In genomic region chrX:3679921-3680702, dm6 we compare ENCODE assay signal across 2 fruit fly cellular contexts.
TF ChIP-seq lines count a peak whose summit lies in the region.

No protein-coding gene starts in this region.

TF ChIP-seq in whole organism, prepupa, 60 proteins besides CTCF, POLR2A, EP300 and RAD21 (continued from another document):
- TF ChIP-seq Smox (GFP tag; optimal IDR thresholded peaks at IDR 0.05; lab: Kevin White, UChicago) (peak; percentile 34), fkh (GFP tag; optimal IDR thresholded peaks at IDR 0.05; lab: Kevin White, UChicago) (no peak), CG3919 (GFP tag; optimal IDR thresholded peaks at IDR 0.05; lab: Kevin White, UChicago) (no peak), CG16779 (tag; optimal IDR thresholded peaks at IDR 0.05; lab: Kevin White, UChicago) (peak; percentile 88), Hr39 (GFP tag; optimal IDR thresholded peaks at IDR 0.05; lab: Kevin White, UChicago) (peak; percentile 59), salr (GFP tag; optimal IDR thresholded peaks at IDR 0.05; lab: Kevin White, UChicago) (peak in 1 of 2 experiments; percentile 71), CG11902 (GFP tag; optimal IDR thresholded peaks at IDR 0.05; lab: Kevin White, UChicago) (peak; percentile 17), net (GFP tag; optimal IDR thresholded peaks at IDR 0.05; lab: Kevin White, UChicago) (peak; percentile 66), svp (GFP tag; lab: Kevin White, UChicago) (peak; percentile 99), CG6854 (GFP tag; optimal IDR thresholded peaks at IDR 0.05; lab: Kevin White, UChicago) (peak; percentile 66), CG34406 (GFP tag; optimal IDR thresholded peaks at IDR 0.05; lab: Kevin White, UChicago) (peak; percentile 34), Met (GFP tag; optimal IDR thresholded peaks at IDR 0.05; lab: Kevin White, UChicago) (peak; percentile 37), Eip75B (GFP tag; optimal IDR thresholded peaks at IDR 0.05; lab: Kevin White, UChicago) (peak; percentile 48), CG1621 (tag; optimal IDR thresholded peaks at IDR 0.05; lab: Kevin White, UChicago) (peak; percentile 36), CG8319 (GFP tag; optimal IDR thresholded peaks at IDR 0.05; lab: Kevin White, UChicago) (no peak), CG32006 (GFP tag; optimal IDR thresholded peaks at IDR 0.05; lab: Kevin White, UChicago) (peak; percentile 54), CG8632 (GFP tag; optimal IDR thresholded peaks at IDR 0.05; lab: Kevin White, UChicago) (peak; percentile 57), Gug (GFP tag; IDR thresholded peaks at IDR 0.05; lab: Robert Waterston, UW) (peak; percentile 66), achi (GFP tag; optimal IDR thresholded peaks at IDR 0.05; lab: Kevin White, UChicago) (peak; percentile 28), Ets21C (GFP tag; optimal IDR thresholded peaks at IDR 0.05; lab: Kevin White, UChicago) (peak; percentile 49), CG6808 (GFP tag; optimal IDR thresholded peaks at IDR 0.05; lab: Kevin White, UChicago) (peak; percentile 90), dac (GFP tag; optimal IDR thresholded peaks at IDR 0.05; lab: Kevin White, UChicago) (no peak), Sox14 (GFP tag; optimal IDR thresholded peaks at IDR 0.05; lab: Kevin White, UChicago) (peak; percentile 57), dsx (GFP tag; optimal IDR thresholded peaks at IDR 0.05; lab: Kevin White, UChicago; ENCODE audit: poor library complexity, severe bottlenecking) (peak; percentile 61), CG10669 (GFP tag; optimal IDR thresholded peaks at IDR 0.05; lab: Kevin White, UChicago) (peak; percentile 32), CG11294 (GFP tag; IDR thresholded peaks at IDR 0.05; lab: Robert Waterston, UW) (no peak), esn (GFP tag; optimal IDR thresholded peaks at IDR 0.05; lab: Kevin White, UChicago) (peak; percentile 50), eg (GFP tag; IDR thresholded peaks at IDR 0.05; lab: Robert Waterston, UW) (peak; percentile 91), CG6276 (GFP tag; optimal IDR thresholded peaks at IDR 0.05; lab: Kevin White, UChicago) (peak; percentile 91), fd59A (GFP tag; optimal IDR thresholded peaks at IDR 0.05; lab: Kevin White, UChicago) (no peak), vri (GFP tag; optimal IDR thresholded peaks at IDR 0.05; lab: Kevin White, UChicago) (peak; percentile 76), Hr38 (GFP tag; optimal IDR thresholded peaks at IDR 0.05; lab: Kevin White, UChicago) (no peak), Sox15 (GFP tag; optimal IDR thresholded peaks at IDR 0.05; lab: Kevin White, UChicago) (peak; percentile 17), Hr4 (GFP tag; optimal IDR thresholded peaks at IDR 0.05; lab: Kevin White, UChicago) (peak; percentile 20), CG10631 (GFP tag; optimal IDR thresholded peaks at IDR 0.05; lab: Kevin White, UChicago) (peak; percentile 8), CG11762 (GFP tag; optimal IDR thresholded peaks at IDR 0.05; lab: Kevin White, UChicago; ENCODE audit: insufficient read depth) (peak; percentile 60), Sox102F (GFP tag; optimal IDR thresholded peaks at IDR 0.05; lab: Kevin White, UChicago) (peak; percentile 61), CG4318 (GFP tag; optimal IDR thresholded peaks at IDR 0.05; lab: Kevin White, UChicago) (no peak)

TF ChIP-seq in whole organism, wandering third instar larva, 38 proteins besides CTCF, POLR2A, EP300 and RAD21 (continued from another document):
- TF ChIP-seq Dif (GFP tag; optimal IDR thresholded peaks at IDR 0.05; lab: Kevin White, UChicago; ENCODE audit: partially characterized antibody) (peak; percentile 69), Sp1 (GFP tag; optimal IDR thresholded peaks at IDR 0.05; lab: Kevin White, UChicago) (peak; percentile 61), sage (GFP tag; optimal IDR thresholded peaks at IDR 0.05; lab: Kevin White, UChicago) (peak; percentile 9), usp (GFP tag; optimal IDR thresholded peaks at IDR 0.05; lab: Kevin White, UChicago) (no peak), dl (GFP tag; optimal IDR thresholded peaks at IDR 0.05; lab: Kevin White, UChicago; ENCODE audit: insufficient read depth in 1 of 2, partially characterized antibody in 2 of 2) (peak; percentile 48 to 77), CG9705 (GFP tag; optimal IDR thresholded peaks at IDR 0.05; lab: Kevin White, UChicago) (no peak), GATAd (GFP tag; optimal IDR thresholded peaks at IDR 0.05; lab: Kevin White, UChicago) (no peak), CrebA (GFP tag; optimal IDR thresholded peaks at IDR 0.05; lab: Kevin White, UChicago; ENCODE audit: borderline replicate concordance) (peak; percentile 89), brk (GFP tag; optimal IDR thresholded peaks at IDR 0.05; lab: Kevin White, UChicago) (peak; percentile 23)
